Worm (Caenorhabditis elegans): Measurements from ENCODE around the gene srb-16.

The srb-16 gene

DNA sequence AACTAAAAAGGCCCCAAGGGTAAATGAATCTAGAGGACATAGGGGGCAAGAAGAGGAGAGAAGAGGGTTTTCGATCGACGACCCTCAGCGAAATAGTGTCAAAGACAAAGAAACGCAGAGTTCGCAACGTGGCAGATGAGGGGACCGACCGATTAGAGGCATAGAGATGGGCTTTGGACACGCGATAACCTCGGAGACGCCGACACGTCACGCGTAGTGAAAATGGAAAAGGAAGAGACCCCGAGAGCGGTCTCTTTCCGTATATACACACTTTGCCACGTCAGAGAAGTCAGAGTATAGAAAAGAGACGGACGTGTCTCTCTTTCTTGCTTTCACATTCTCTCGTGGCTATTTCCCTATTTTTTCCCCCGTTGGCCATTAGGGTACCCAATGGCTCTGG, 30.8 kb upstream of the srb-16 start (continued):
- TF ChIP-seq tbx-7 (tag; optimal IDR thresholded peaks at IDR 0.05) = no peak
- no peak for TF ChIP-seq ceh-24 (tag; optimal IDR thresholded peaks at IDR 0.05)
- TF ChIP-seq hlh-8 (tag; optimal IDR thresholded peaks at IDR 0.05) = peak; percentile 17
- no peak for TF ChIP-seq ceh-22 (tag; optimal IDR thresholded peaks at IDR 0.05)
- no peak for TF ChIP-seq sox-4 (tag; optimal IDR thresholded peaks at IDR 0.05)
- TF ChIP-seq dmd-4 (tag; optimal IDR thresholded peaks at IDR 0.05; ENCODE audit: borderline replicate concordance) = no peak
- peak; percentile 15 for TF ChIP-seq madf-2 (tag; optimal IDR thresholded peaks at IDR 0.05)
- no peak for TF ChIP-seq T23F11.4 (GFP tag; optimal IDR thresholded peaks at IDR 0.05)
- TF ChIP-seq lin-11 (tag; optimal IDR thresholded peaks at IDR 0.05) = no peak
- TF ChIP-seq ceh-30 (tag; optimal IDR thresholded peaks at IDR 0.05) = no peak
- TF ChIP-seq elt-2 (tag; optimal IDR thresholded peaks at IDR 0.05) = peak; percentile 83
- TF ChIP-seq hlh-30 (tag; optimal IDR thresholded peaks at IDR 0.05; ENCODE audit: insufficient read depth) = peak; percentile 90
- TF ChIP-seq pros-1 (tag; optimal IDR thresholded peaks at IDR 0.05) = peak; percentile 80
- TF ChIP-seq ttx-3 (tag; optimal IDR thresholded peaks at IDR 0.05) = no peak
- no peak for TF ChIP-seq zip-5 (tag; optimal IDR thresholded peaks at IDR 0.05)
- TF ChIP-seq elt-4 (tag; optimal IDR thresholded peaks at IDR 0.05) = no peak
- no peak for TF ChIP-seq ets-4 (tag; optimal IDR thresholded peaks at IDR 0.05)
- TF ChIP-seq ceh-48 (tag; optimal IDR thresholded peaks at IDR 0.05) = no peak
- TF ChIP-seq fkh-10 (GFP tag; optimal IDR thresholded peaks at IDR 0.05) = no peak

DNA sequence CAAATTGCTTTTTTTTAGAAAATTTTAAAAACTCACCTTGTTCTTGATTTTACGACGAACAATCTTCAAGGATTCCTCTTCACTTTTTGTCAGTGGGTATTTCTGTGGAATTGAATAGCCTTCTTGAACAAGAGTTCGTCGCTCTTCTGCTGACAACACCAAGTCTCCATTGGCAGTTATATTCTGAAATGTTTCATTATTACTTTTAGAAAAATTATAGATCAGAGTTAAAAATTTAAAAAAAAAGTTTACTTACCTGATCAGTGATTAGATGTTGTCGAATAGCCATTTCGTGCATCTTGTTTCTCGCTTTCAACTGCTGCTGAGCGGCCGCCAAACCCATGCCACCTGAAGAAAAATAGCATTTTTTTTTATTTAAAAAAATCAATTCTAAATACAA, 29.5 kb upstream of the srb-16 start:
- TF ChIP-seq ceh-19 (GFP tag; optimal IDR thresholded peaks at IDR 0.05) = no peak
- no peak for TF ChIP-seq madf-2 (tag; optimal IDR thresholded peaks at IDR 0.05)
- no peak for TF ChIP-seq gmeb-2 (tag; optimal IDR thresholded peaks at IDR 0.05)
- no peak for TF ChIP-seq pag-3 (tag; optimal IDR thresholded peaks at IDR 0.05; ENCODE audit: borderline replicate concordance)
- no peak for TF ChIP-seq hlh-30 (tag; optimal IDR thresholded peaks at IDR 0.05; ENCODE audit: insufficient read depth)
- TF ChIP-seq tbx-7 (tag; optimal IDR thresholded peaks at IDR 0.05) = no peak
- no peak for TF ChIP-seq zip-5 (tag; optimal IDR thresholded peaks at IDR 0.05)
- no peak for TF ChIP-seq C08G9.2 (tag; optimal IDR thresholded peaks at IDR 0.05)
- TF ChIP-seq unc-3 (GFP tag; conservative IDR thresholded peaks at IDR 0.05) = no peak
- no peak for TF ChIP-seq unc-3 (tag; optimal IDR thresholded peaks at IDR 0.05)

DNA sequence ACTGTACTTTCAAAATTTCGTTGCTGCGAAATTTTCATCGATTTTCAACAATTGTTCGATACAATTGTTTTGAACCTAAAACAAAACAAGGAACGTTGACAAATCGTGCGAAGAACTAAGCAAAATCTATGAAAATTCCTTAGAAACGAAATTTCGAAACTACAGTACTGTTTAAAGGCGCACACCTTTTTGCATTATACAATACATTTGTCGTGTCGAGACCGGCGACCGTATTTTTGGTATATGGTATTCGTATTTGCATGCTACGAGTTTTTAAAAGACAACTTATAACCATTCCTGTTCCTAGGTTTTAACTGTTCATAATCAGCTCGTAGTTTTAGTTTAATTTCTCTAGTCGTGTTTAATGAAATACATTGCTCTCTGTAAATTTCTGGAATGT, 27.9 kb upstream of the srb-16 start:
- TF ChIP-seq ttx-3 (tag; optimal IDR thresholded peaks at IDR 0.05) (no peak), che-1 (tag; optimal IDR thresholded peaks at IDR 0.05) (no peak), ceh-30 (tag; optimal IDR thresholded peaks at IDR 0.05) (no peak)

DNA sequence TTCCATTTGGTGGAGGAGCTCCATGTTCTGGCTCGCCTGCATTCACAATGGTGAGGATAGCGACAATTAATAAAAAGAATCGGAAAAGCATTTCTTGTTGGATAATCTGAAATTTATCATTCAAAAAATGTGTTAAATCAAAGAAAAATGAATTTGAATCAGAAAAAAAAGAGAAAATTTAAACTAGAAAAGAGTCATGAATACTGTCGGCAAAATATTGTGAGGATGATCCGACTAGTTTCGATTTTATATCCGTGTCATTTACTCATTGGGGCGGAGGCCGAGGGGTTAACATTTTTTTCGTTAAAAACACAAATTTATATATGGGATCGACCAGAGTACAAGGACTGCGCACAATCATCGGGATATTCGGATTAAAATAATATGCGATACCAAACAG, 27.2 kb upstream of the srb-16 start, which contains the start of gene C27D6.12:
Gene C27D6.12 (minus strand): TSS at position 101 of the 400 bp plus-strand sequence.
- no peak for TF ChIP-seq hlh-15 (tag; optimal IDR thresholded peaks at IDR 0.05)
- no peak for TF ChIP-seq ttx-3 (tag; optimal IDR thresholded peaks at IDR 0.05)
- no peak for TF ChIP-seq ama-1 (optimal IDR thresholded peaks at IDR 0.05)
- no peak for TF ChIP-seq ceh-18 (tag; optimal IDR thresholded peaks at IDR 0.05)
- no peak for TF ChIP-seq pax-1 (tag; optimal IDR thresholded peaks at IDR 0.05)
- no peak for TF ChIP-seq pha-4 (tag; optimal IDR thresholded peaks at IDR 0.05)
- TF ChIP-seq T23F11.4 (GFP tag; optimal IDR thresholded peaks at IDR 0.05) = no peak

DNA sequence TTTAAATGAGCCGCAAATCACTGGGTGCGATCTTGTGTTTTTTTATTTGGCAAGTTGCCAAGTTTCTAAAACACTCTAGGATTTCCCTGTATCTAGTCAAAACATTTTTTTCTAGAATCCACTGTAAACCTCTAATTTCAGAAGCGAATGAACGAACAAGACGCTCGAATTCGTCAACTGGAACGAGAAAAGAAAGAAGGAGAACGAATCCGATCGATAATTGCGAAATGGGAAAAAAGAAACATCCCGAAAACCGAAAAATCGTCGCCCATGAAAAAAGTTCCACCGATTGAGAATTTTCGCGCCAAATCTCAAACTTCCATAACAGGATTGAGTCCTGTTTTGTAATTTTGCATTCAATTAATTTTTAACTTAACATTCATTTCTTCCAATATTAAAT, 26.2 kb upstream of the srb-16 start:
- TF ChIP-seq pat-9 (tag; optimal IDR thresholded peaks at IDR 0.05) (no peak), C38D4.7 (GFP tag; optimal IDR thresholded peaks at IDR 0.05) (no peak), syd-9 (tag; optimal IDR thresholded peaks at IDR 0.05) (no peak), npax-4 (tag; optimal IDR thresholded peaks at IDR 0.05) (no peak), Y22D7AL.16 (tag; optimal IDR thresholded peaks at IDR 0.05) (no peak), pros-1 (tag; optimal IDR thresholded peaks at IDR 0.05) (no peak), unc-3 (GFP tag; conservative IDR thresholded peaks at IDR 0.05) (no peak), unc-3 (tag; optimal IDR thresholded peaks at IDR 0.05) (no peak), F13H6.1 (tag; optimal IDR thresholded peaks at IDR 0.05) (no peak), ceh-22 (tag; optimal IDR thresholded peaks at IDR 0.05) (no peak), ahr-1 (tag; optimal IDR thresholded peaks at IDR 0.05) (no peak), fkh-10 (GFP tag; optimal IDR thresholded peaks at IDR 0.05) (no peak), nhr-232 (tag; optimal IDR thresholded peaks at IDR 0.05) (no peak), elt-4 (tag; optimal IDR thresholded peaks at IDR 0.05) (no peak), ceh-24 (tag; optimal IDR thresholded peaks at IDR 0.05) (no peak), nfya-1 (tag; optimal IDR thresholded peaks at IDR 0.05) (no peak), sox-4 (tag; optimal IDR thresholded peaks at IDR 0.05) (no peak), K02D7.2 (tag; optimal IDR thresholded peaks at IDR 0.05) (no peak), madf-2 (tag; optimal IDR thresholded peaks at IDR 0.05) (no peak), ceh-34 (tag; optimal IDR thresholded peaks at IDR 0.05) (no peak)

Data from whole organism, late embryonic.